Worm (Caenorhabditis elegans) whole organism, L4 larva: ENCODE results near the gene sra-9.

Source experiments
- R02D3.7 ChIP-seq: fragments of 150-350 bp; sonication (generic microtip); optimal IDR thresholded peaks from 3 replicates; lab custom pipeline; 2014; ENCODE audit warnings: missing biosample characterization, missing genetic modification characterization
- ceh-82 ChIP-seq: sonication (generic microtip); optimal IDR thresholded peaks from 2 replicates; lab custom pipeline; 2017; ENCODE audit warnings: missing biosample characterization, missing genetic modification characterization
- dve-1 ChIP-seq: sonication (generic microtip); optimal IDR thresholded peaks from 2 replicates; lab custom pipeline; 2017; ENCODE audit warnings: antibody characterized with exemption, mild to moderate bottlenecking, missing genetic modification characterization, missing compliant biosample characterization; ENCODE audit not compliant: insufficient read depth
- hlh-30 ChIP-seq: sonication (generic microtip); optimal IDR thresholded peaks from 2 replicates; lab custom pipeline; 2017; ENCODE audit warnings: antibody characterized with exemption, mild to moderate bottlenecking, missing genetic modification characterization, missing compliant biosample characterization; ENCODE audit not compliant: insufficient read depth
- lin-13 ChIP-seq: fragments of 150-350 bp; optimal IDR thresholded peaks from 2 replicates; lab custom pipeline; 2014; ENCODE audit warnings: missing biosample characterization, missing genetic modification reagents, missing genetic modification characterization
- nhr-11 ChIP-seq: fragments of 150-350 bp; optimal IDR thresholded peaks from 2 replicates; lab custom pipeline; 2014; ENCODE audit warnings: missing biosample characterization, missing genetic modification characterization
- nhr-237 ChIP-seq: sonication (generic microtip); optimal IDR thresholded peaks from 2 replicates; lab custom pipeline; 2017; ENCODE audit warnings: missing biosample characterization, missing genetic modification characterization
- pqm-1 ChIP-seq: sonication (generic microtip); optimal IDR thresholded peaks from 2 replicates; lab custom pipeline; 2017; ENCODE audit warnings: missing biosample characterization, missing genetic modification characterization
- zag-1 ChIP-seq: fragments of 150-350 bp; optimal IDR thresholded peaks from 2 replicates; lab custom pipeline; 2014; ENCODE audit warnings: missing biosample characterization, missing genetic modification characterization

- TF ChIP-seq dve-1 (tag; lab: Kevin White, UChicago): peak; percentile 41
- no peak for TF ChIP-seq pqm-1
- peak; percentile 54 for TF ChIP-seq hlh-30
- TF ChIP-seq zag-1 (tag; lab: Kevin White, UChicago): no peak
- TF ChIP-seq lin-13: peak; percentile 5
- TF ChIP-seq R02D3.7: no peak
- no peak for TF ChIP-seq nhr-237 (tag; lab: Kevin White, UChicago)
- no peak for TF ChIP-seq ceh-82 (tag; lab: Kevin White, UChicago)
- peak; percentile 71 for TF ChIP-seq nhr-11
Observed at ce11 chrII:9566045-9566444, 33.9 kb downstream of the sra-9 start.
